Worm (Caenorhabditis elegans): Measurements from ENCODE around the gene F35B3.7.

- TF ChIP-seq lsy-2 (tag; optimal IDR thresholded peaks at IDR 0.05) (no peak), lin-13 (GFP tag; optimal IDR thresholded peaks at IDR 0.05) (peak; percentile 26), unc-39 (tag; optimal IDR thresholded peaks at IDR 0.05) (no peak), nhr-41 (GFP tag; IDR thresholded peaks at IDR 0.05) (no peak), nhr-11 (tag; optimal IDR thresholded peaks at IDR 0.05) (no peak), daf-16 (GFP tag; optimal IDR thresholded peaks at IDR 0.05) (no peak), daf-16 (tag; optimal IDR thresholded peaks at IDR 0.05) (peak; percentile 74), nhr-28 (tag; optimal IDR thresholded peaks at IDR 0.05) (peak; percentile 60), pha-4 (GFP tag; IDR thresholded peaks at IDR 0.05) (no peak), pha-4 (tag; optimal IDR thresholded peaks at IDR 0.05) (no peak), ama-1 (optimal IDR thresholded peaks at IDR 0.05) (no peak)
Observed at ce11 chrX:17055836-17056783, 13.2 kb upstream of the F35B3.7 start.

All from whole organism, L4 larva.